Fruit fly (Drosophila melanogaster): ENCODE results near the gene P58IPK.
A peak's percentile ranks its signal among the peaks of the same experiment; 100 is the strongest.

The P58IPK gene

DNA sequence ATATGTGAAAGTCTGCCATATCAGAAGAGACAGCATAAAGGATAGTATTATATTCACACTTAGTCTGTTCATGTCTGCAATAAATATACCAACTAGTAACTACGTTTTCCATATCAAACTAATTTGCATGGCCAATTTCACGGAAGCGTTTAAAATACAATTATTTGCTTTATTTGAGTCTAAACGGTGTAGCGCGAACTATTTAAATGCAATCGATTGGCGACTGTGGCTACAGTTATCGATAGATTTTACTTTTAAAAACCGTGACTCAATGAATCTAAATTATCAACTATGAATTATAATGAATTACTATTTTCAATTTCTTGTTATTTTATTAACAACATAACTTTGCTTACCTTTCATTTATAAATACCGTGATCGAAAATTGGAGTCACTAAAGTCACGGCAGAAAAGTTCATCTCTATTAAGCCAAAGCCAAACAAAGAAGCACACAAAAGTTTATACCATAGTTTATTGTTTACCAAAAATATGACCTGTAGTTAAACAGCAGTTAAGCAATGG lies 40.2 kb downstream of the P58IPK start, which contains the start of the genes CG9427 and CG8319 (continued):
- TF ChIP-seq CG6808 (GFP tag; optimal IDR thresholded peaks at IDR 0.05) (no peak), CG7368 (GFP tag; optimal IDR thresholded peaks at IDR 0.05) (peak; percentile 0), CG6792 (GFP tag; optimal IDR thresholded peaks at IDR 0.05) (peak; percentile 46), CG1621 (tag; optimal IDR thresholded peaks at IDR 0.05) (peak; percentile 6), pdm3 (GFP tag; optimal IDR thresholded peaks at IDR 0.05) (no peak), Met (GFP tag; optimal IDR thresholded peaks at IDR 0.05) (peak; percentile 63), dac (GFP tag; optimal IDR thresholded peaks at IDR 0.05) (no peak), Gug (GFP tag; IDR thresholded peaks at IDR 0.05) (no peak), CG11762 (GFP tag; optimal IDR thresholded peaks at IDR 0.05; ENCODE audit: insufficient read depth) (no peak), Ets96B (tag; optimal IDR thresholded peaks at IDR 0.05) (peak; percentile 25), achi (GFP tag; optimal IDR thresholded peaks at IDR 0.05) (peak; percentile 21), CG9139 (GFP tag; optimal IDR thresholded peaks at IDR 0.05) (no peak), CG6276 (GFP tag; optimal IDR thresholded peaks at IDR 0.05) (no peak), ss (GFP tag; optimal IDR thresholded peaks at IDR 0.05) (no peak), CG6854 (GFP tag; optimal IDR thresholded peaks at IDR 0.05) (no peak), CG31627 (GFP tag; optimal IDR thresholded peaks at IDR 0.05) (peak; percentile 70), Eip93F (GFP tag; optimal IDR thresholded peaks at IDR 0.05) (peak; percentile 29), CG8319 (GFP tag; optimal IDR thresholded peaks at IDR 0.05) (no peak), Sox14 (GFP tag; optimal IDR thresholded peaks at IDR 0.05) (peak; percentile 97), spab (GFP tag; optimal IDR thresholded peaks at IDR 0.05) (no peak), CG16779 (tag; optimal IDR thresholded peaks at IDR 0.05) (no peak), lz (GFP tag; optimal IDR thresholded peaks at IDR 0.05) (peak; percentile 68), CG8632 (GFP tag; optimal IDR thresholded peaks at IDR 0.05) (no peak), eg (GFP tag; IDR thresholded peaks at IDR 0.05) (0 out of 3 replicates have a peak, but pooled peaks have one; percentile 29), CG10631 (GFP tag; optimal IDR thresholded peaks at IDR 0.05) (peak; percentile 63), cyc (GFP tag; optimal IDR thresholded peaks at IDR 0.05) (peak; percentile 63), CG11294 (GFP tag; IDR thresholded peaks at IDR 0.05) (no peak), Lpt (GFP tag; optimal IDR thresholded peaks at IDR 0.05) (no peak), Hr38 (GFP tag; optimal IDR thresholded peaks at IDR 0.05) (no peak), Sox102F (GFP tag; optimal IDR thresholded peaks at IDR 0.05) (peak; percentile 52)

DNA sequence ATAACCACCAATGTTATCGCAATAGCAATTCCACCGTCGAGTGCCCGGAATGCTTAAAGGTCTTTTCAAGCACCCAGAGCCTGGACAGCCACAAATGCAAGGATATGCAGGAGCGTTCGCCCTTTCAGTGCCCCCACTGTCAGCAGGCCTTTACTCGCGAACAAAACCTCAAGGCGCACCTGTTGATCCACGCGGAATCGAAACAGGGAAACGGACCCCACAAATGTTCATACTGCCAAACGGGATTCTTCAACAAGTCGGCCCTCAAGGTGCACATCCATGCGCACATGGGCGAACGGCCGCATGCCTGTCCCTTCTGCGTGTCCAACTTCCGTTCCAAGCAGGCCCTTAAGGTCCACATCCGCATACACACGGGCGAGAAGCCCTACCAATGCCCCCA lies 41.3 kb downstream of the P58IPK start:
- no peak for TF ChIP-seq CG11902 (GFP tag; optimal IDR thresholded peaks at IDR 0.05)
- TF ChIP-seq CG6276 (GFP tag; optimal IDR thresholded peaks at IDR 0.05) = no peak
- no peak for TF ChIP-seq Sox14 (GFP tag; optimal IDR thresholded peaks at IDR 0.05)
- 0 out of 3 replicates have a peak, but pooled peaks have one; percentile 20 for TF ChIP-seq eg (GFP tag; IDR thresholded peaks at IDR 0.05)

DNA sequence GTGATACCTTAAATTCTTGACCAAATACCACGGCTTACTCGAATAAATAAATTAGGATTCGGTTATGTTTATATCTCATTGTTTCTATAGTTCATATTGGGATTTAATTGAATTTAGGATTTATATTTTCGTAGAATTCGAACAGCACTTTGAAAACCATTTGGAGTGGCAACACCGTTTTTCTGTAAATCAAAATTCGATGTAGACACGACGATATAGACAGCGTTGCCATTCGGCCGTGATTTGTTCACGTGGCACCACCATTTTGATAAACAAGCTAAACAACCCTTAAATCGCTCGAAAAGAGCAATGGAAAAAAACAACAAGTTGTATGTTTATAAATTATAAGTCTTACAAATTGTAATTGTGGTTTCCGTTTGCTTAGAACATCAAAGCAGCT lies 41.9 kb downstream of the P58IPK start:
- TF ChIP-seq fkh (GFP tag; optimal IDR thresholded peaks at IDR 0.05) = peak; percentile 86
- TF ChIP-seq spab (GFP tag; optimal IDR thresholded peaks at IDR 0.05) = no peak
- no peak for TF ChIP-seq Eip75B (GFP tag; optimal IDR thresholded peaks at IDR 0.05)
- TF ChIP-seq Eip78C (GFP tag) = peak; percentile 32

- TF ChIP-seq vri (GFP tag; optimal IDR thresholded peaks at IDR 0.05) = peak; percentile 10
- no peak for TF ChIP-seq CG6792 (GFP tag; optimal IDR thresholded peaks at IDR 0.05)
- peak; percentile 0 for TF ChIP-seq CG1621 (tag; optimal IDR thresholded peaks at IDR 0.05)
- no peak for TF ChIP-seq CG6808 (GFP tag; optimal IDR thresholded peaks at IDR 0.05)
- peak in 1 of 2 experiments; percentile 8 for TF ChIP-seq ss (GFP tag; optimal IDR thresholded peaks at IDR 0.05)
Measured at dm6 chr3R:9630053-9630632, 43.4 kb downstream of the P58IPK start.
